Worm (Caenorhabditis elegans) whole organism, L2 larva: ENCODE results near the gene fln-1.

Experiments used
- C34F6.9 ChIP-seq: fragments of 150-350 bp; optimal IDR thresholded peaks from 2 replicates; lab custom pipeline; 2014; ENCODE audit warnings: missing biosample characterization, missing genetic modification characterization
- F13H6.1 ChIP-seq: sonication (generic microtip); optimal IDR thresholded peaks from 2 replicates; lab custom pipeline; 2016; ENCODE audit warnings: missing genetic modification characterization, missing compliant biosample characterization
- Y55F3AM.14 ChIP-seq: fragments of 200-800 bp; sonication (Bioruptor generic); optimal IDR thresholded peaks from 2 replicates; lab custom pipeline; 2018; ENCODE audit warnings: mild to moderate bottlenecking, missing genetic modification characterization, missing compliant biosample characterization
- alr-1 ChIP-seq: fragments of 150-350 bp; optimal IDR thresholded peaks from 2 replicates; lab custom pipeline; 2014; ENCODE audit warnings: missing biosample characterization, missing genetic modification characterization
- aly-2 ChIP-seq: fragments of 150-350 bp; optimal IDR thresholded peaks from 2 replicates; lab custom pipeline; 2014; ENCODE audit warnings: missing biosample characterization, missing genetic modification characterization
- blmp-1 ChIP-seq: sonication (generic microtip); optimal IDR thresholded peaks from 2 replicates; lab custom pipeline; 2017; ENCODE audit warnings: missing genetic modification characterization, mild to moderate bottlenecking, missing compliant biosample characterization, antibody characterized with exemption, moderate library complexity; ENCODE audit not compliant: insufficient read depth
- ceh-82 ChIP-seq: fragments of 150-350 bp; optimal IDR thresholded peaks from 2 replicates; lab custom pipeline; 2014; ENCODE audit warnings: missing biosample characterization, missing genetic modification characterization
- crh-2 ChIP-seq: sonication (generic microtip); optimal IDR thresholded peaks from 2 replicates; lab custom pipeline; 2017; ENCODE audit warnings: missing biosample characterization, missing genetic modification characterization
- egl-27 ChIP-seq: sonication (generic microtip); optimal IDR thresholded peaks from 3 replicates; lab custom pipeline; 2017; ENCODE audit warnings: missing biosample characterization, missing genetic modification reagents, missing genetic modification characterization
- elt-1 ChIP-seq: fragments of 150-350 bp; optimal IDR thresholded peaks from 2 replicates; lab custom pipeline; 2014; ENCODE audit warnings: missing biosample characterization, missing genetic modification characterization
- elt-3 ChIP-seq: sonication (generic microtip); optimal IDR thresholded peaks from 2 replicates; lab custom pipeline; 2017; ENCODE audit warnings: missing biosample characterization, missing genetic modification characterization
- fos-1 ChIP-seq: fragments of 150-350 bp; optimal IDR thresholded peaks from 2 replicates; lab custom pipeline; 2014; ENCODE audit warnings: missing biosample characterization, missing genetic modification characterization
- gmeb-1 ChIP-seq: fragments of 150-350 bp; optimal IDR thresholded peaks from 2 replicates; lab custom pipeline; 2014; ENCODE audit warnings: missing biosample characterization, missing genetic modification characterization
- lin-11 ChIP-seq: fragments of 150-350 bp; sonication (generic microtip); optimal IDR thresholded peaks from 2 replicates; lab custom pipeline; 2014; ENCODE audit warnings: missing biosample characterization, missing genetic modification characterization, inconsistent platforms, mixed read lengths
- lin-13 ChIP-seq: fragments of 150-350 bp; optimal IDR thresholded peaks from 2 replicates; lab custom pipeline; 2014; ENCODE audit warnings: missing biosample characterization, missing genetic modification reagents, missing genetic modification characterization
- lin-39 ChIP-seq: fragments of 150-350 bp; optimal IDR thresholded peaks from 2 replicates; lab custom pipeline; 2014; ENCODE audit warnings: missing biosample characterization, missing genetic modification reagents, missing genetic modification characterization
- lsy-2 ChIP-seq, 2 experiments: fragments of 150-350 bp in 1 of 2; sonication (generic microtip) in 1 of 2; optimal IDR thresholded peaks; 2 replicates each; lab custom pipeline; 2014 to 2017; ENCODE audit warnings: missing biosample characterization in 2 of 2, missing genetic modification characterization in 2 of 2
- mdl-1 ChIP-seq, 2 experiments: fragments of 150-350 bp in 1 of 2; sonication (generic microtip) in 1 of 2; optimal IDR thresholded peaks; 2 replicates each; lab custom pipeline; 2017; ENCODE audit warnings: missing biosample characterization in 2 of 2, missing genetic modification characterization in 2 of 2
- nhr-129 ChIP-seq: fragments of 150-350 bp; optimal IDR thresholded peaks from 2 replicates; lab custom pipeline; 2014; ENCODE audit warnings: missing biosample characterization, missing genetic modification characterization
- nhr-21 ChIP-seq: fragments of 150-350 bp; optimal IDR thresholded peaks from 2 replicates; lab custom pipeline; 2014; ENCODE audit warnings: missing biosample characterization, missing genetic modification characterization
- nhr-23 ChIP-seq: fragments of 150-350 bp; optimal IDR thresholded peaks from 2 replicates; lab custom pipeline; 2014; ENCODE audit warnings: missing biosample characterization, missing genetic modification reagents, missing genetic modification characterization
- nhr-25 ChIP-seq: fragments of 150-350 bp; sonication (generic microtip); optimal IDR thresholded peaks from 3 replicates; lab custom pipeline; 2014; ENCODE audit warnings: missing biosample characterization, missing genetic modification characterization
- nhr-6 ChIP-seq: fragments of 150-350 bp; optimal IDR thresholded peaks from 2 replicates; lab custom pipeline; 2014; ENCODE audit warnings: missing biosample characterization, missing genetic modification characterization
- peb-1 ChIP-seq: fragments of 150-350 bp; optimal IDR thresholded peaks from 2 replicates; lab custom pipeline; 2014; ENCODE audit warnings: missing biosample characterization, missing genetic modification characterization
- sem-4 ChIP-seq: fragments of 150-350 bp; optimal IDR thresholded peaks from 2 replicates; lab custom pipeline; 2014; ENCODE audit warnings: missing biosample characterization, missing genetic modification reagents, missing genetic modification characterization
- sma-3 ChIP-seq: sonication (generic microtip); optimal IDR thresholded peaks from 2 replicates; lab custom pipeline; 2016; ENCODE audit warnings: missing genetic modification reagents, missing genetic modification characterization, missing compliant biosample characterization
- sma-9 ChIP-seq, 2 experiments: fragments of 150-350 bp in 1 of 2; sonication (generic microtip) in 1 of 2; optimal IDR thresholded peaks; 2 replicates each; lab custom pipeline; 2014 to 2016; ENCODE audit warnings: missing genetic modification characterization in 2 of 2, mild to moderate bottlenecking in 1 of 2, missing biosample characterization in 1 of 2, missing compliant biosample characterization in 1 of 2, missing genetic modification reagents in 1 of 2, moderate library complexity in 1 of 2
- unc-55 ChIP-seq: fragments of 150-350 bp; sonication (generic microtip); optimal IDR thresholded peaks from 3 replicates; lab custom pipeline; 2014; ENCODE audit warnings: missing biosample characterization, missing genetic modification reagents, missing genetic modification characterization

fln-1 gene

DNA sequence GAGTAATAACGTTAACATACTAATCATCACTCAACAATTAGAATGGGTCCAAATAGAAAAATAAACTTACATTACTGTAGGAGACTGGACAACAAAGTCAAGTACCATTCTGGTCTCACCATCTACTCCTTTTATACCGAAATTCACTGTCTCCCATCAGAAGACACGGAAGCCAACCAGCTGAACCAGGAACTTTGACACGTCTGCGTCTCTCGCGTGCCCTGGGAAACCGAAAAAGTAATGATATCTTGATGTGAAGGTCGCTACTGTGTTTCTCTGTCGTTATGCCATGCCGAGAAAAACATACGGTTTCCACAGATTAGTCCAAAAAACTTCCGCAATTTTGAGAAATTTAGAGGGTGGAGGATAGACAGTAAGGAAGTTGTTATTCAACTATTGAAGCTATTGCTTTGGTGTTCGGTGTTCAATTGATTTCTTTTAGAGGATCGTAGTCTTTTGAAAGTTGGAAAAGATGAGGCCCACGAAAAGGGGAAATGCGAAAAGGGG is 49.2 kb downstream of the fln-1 start, which contains the start of gene col-101:
TSS of gene col-101 (minus strand) at position 457 of the 507 bp plus-strand sequence.
- TF ChIP-seq ceh-82 (tag; lab: Kevin White, UChicago) (no peak), fos-1 (tag; lab: Kevin White, UChicago) (no peak), egl-27 (tag; lab: Kevin White, UChicago) (peak; percentile 33), nhr-23 (tag; lab: Kevin White, UChicago) (no peak)
- TF ChIP-seq, all 48 proteins: peak for 1

DNA sequence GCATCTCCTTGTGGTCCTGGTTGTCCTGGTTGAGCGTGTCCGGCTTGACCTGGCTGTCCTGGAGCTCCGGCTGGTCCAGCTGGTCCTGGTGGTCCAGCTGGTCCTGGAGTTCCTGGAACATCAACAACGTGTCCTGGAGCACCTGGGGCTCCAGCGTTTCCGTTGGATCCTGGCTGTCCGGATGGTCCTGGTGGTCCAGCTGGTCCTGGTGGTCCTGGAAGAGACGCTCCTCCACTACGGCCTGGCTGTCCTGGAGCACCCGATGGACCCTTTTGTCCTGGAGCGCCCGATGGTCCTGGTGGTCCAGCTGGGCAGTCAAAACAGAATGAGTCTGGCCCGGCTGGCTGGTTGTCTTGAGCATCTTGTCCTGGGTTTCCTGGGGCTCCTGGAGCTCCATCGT is 50.2 kb downstream of the fln-1 start:
- TF ChIP-seq ceh-82 (tag; lab: Kevin White, UChicago) (no peak), lin-13 (GFP tag; lab: Kevin White, UChicago) (no peak), nhr-21 (tag; lab: Kevin White, UChicago) (no peak), lin-39 (no peak), peb-1 (tag; lab: Kevin White, UChicago) (no peak), crh-2 (tag; lab: Kevin White, UChicago) (no peak), nhr-129 (tag; lab: Kevin White, UChicago) (no peak), alr-1 (tag; lab: Kevin White, UChicago) (no peak)
- TF ChIP-seq, all 48 proteins: peak for 0

DNA sequence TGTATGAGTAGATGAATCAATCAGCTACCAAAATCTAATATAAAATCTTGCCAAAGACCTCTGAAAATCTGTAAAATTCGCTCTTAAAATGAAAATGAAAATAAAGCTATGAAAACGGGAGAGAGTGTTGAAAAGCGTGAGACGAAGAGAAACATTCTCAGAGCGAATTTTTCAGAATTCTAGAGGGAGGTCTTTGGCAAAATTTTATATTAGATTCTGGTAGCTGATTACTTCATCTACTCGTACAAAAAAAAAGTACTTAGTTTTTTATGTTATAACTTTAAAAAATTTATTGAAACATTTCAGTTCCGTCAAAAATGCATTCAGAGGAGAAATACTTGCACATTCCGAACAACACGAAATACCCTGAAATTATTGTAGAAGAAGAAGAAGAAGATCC is 51.1 kb downstream of the fln-1 start, which contains the start of gene drl-1:
TSS of gene drl-1 (plus strand) at position 301 of the 400 bp plus-strand sequence.
- TF ChIP-seq nhr-23 (tag; lab: Kevin White, UChicago) (no peak), nhr-129 (tag; lab: Kevin White, UChicago) (no peak), nhr-6 (tag; lab: Kevin White, UChicago) (no peak), elt-1 (tag; lab: Kevin White, UChicago) (no peak), F13H6.1 (tag; lab: Kevin White, UChicago) (no peak), nhr-21 (tag; lab: Kevin White, UChicago) (no peak), nhr-25 (tag; lab: Kevin White, UChicago) (no peak), unc-55 (GFP tag; lab: Kevin White, UChicago) (no peak), Y55F3AM.14 (GFP tag; lab: Kevin White, UChicago) (no peak), sem-4 (tag; lab: Kevin White, UChicago) (no peak), blmp-1 (tag; lab: Kevin White, UChicago) (no peak), mdl-1 (tag; optimal IDR thresholded peaks at IDR 0.05; lab: Kevin White, UChicago) (no peak), lin-13 (GFP tag; lab: Kevin White, UChicago) (no peak), lsy-2 (tag; optimal IDR thresholded peaks at IDR 0.05; lab: Kevin White, UChicago) (no peak), crh-2 (tag; lab: Kevin White, UChicago) (no peak)

DNA sequence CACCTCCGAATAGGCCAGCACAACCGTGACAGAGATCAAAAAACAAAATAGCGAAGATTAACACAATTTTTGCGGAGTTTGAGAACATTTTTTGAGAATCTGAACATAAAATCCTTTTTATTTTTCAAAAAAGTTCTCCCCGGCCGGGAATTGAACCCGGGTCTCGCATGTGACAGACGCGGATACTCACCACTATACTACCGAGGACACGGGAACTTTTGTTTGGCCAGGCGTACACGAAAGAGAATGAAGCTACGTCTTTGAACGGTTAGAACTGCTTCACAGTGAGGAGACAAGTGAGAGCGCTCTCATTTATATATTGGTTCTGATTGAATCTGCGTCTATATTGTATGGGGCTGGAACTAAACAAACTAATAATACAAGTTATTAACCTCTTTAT is 53.3 kb downstream of the fln-1 start, which contains the start of gene grl-26:
TSS of gene grl-26 (minus strand) at position 318 of the 400 bp plus-strand sequence.
- peak; percentile 19 for TF ChIP-seq nhr-21 (tag; lab: Kevin White, UChicago)
- TF ChIP-seq lin-13 (GFP tag; lab: Kevin White, UChicago), result peak; percentile 42
- peak; percentile 36 for TF ChIP-seq crh-2 (tag; lab: Kevin White, UChicago)
- peak; percentile 33 for TF ChIP-seq C34F6.9 (tag; lab: Kevin White, UChicago)
- peak; percentile 55 for TF ChIP-seq unc-55 (GFP tag; lab: Kevin White, UChicago)
- TF ChIP-seq aly-2 (tag; lab: Kevin White, UChicago), result no peak
- peak; percentile 54 for TF ChIP-seq sma-3 (GFP tag; lab: Kevin White, UChicago)
- TF ChIP-seq sma-9 (GFP tag; optimal IDR thresholded peaks at IDR 0.05; lab: Kevin White, UChicago), result peak; percentile 45
- TF ChIP-seq sma-9 (tag; optimal IDR thresholded peaks at IDR 0.05; lab: Kevin White, UChicago), result no peak
- peak; percentile 48 for TF ChIP-seq F13H6.1 (tag; lab: Kevin White, UChicago)
- peak; percentile 60 for TF ChIP-seq nhr-129 (tag; lab: Kevin White, UChicago)
- peak; percentile 8 for TF ChIP-seq lin-11
- no peak for TF ChIP-seq elt-3 (tag; lab: Kevin White, UChicago)
- peak; percentile 45 for TF ChIP-seq fos-1 (tag; lab: Kevin White, UChicago)
- peak; percentile 29 for TF ChIP-seq gmeb-1
- no peak for TF ChIP-seq egl-27 (tag; lab: Kevin White, UChicago)
- TF ChIP-seq mdl-1 (tag; optimal IDR thresholded peaks at IDR 0.05; lab: Kevin White, UChicago), result peak in 1 of 2 experiments; percentile 26

DNA sequence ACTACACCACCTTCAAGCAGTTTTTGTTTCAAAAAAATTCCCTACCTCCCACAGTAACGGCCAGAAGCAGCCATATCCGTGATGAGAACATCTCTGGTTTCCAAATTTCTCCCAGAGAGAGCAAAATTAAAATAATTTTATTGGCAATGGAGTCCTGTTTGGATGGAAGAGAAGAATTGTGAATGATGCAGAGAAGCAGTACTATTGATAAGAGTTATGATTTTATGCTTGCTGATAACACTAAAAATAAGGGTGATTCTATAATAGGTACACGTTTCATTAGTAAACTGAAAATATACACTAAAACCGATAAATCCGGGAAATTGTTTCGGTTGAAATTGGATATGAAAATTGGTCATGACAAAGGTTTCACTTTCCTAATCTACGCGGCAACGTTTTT is 55.4 kb downstream of the fln-1 start, which contains the start of gene dsc-4:
TSS of gene dsc-4 (minus strand) at position 165 of the 400 bp plus-strand sequence.
- no peak for TF ChIP-seq elt-3 (tag; lab: Kevin White, UChicago)
- no peak for TF ChIP-seq nhr-6 (tag; lab: Kevin White, UChicago)
- TF ChIP-seq fos-1 (tag; lab: Kevin White, UChicago), result peak; percentile 58
- TF ChIP-seq, all 48 proteins: peak for 1
